Fruit fly (Drosophila melanogaster): ENCODE data around the gene Inx5.

- no peak for TF ChIP-seq CG33017 (tag; optimal IDR thresholded peaks at IDR 0.05)
- no peak for TF ChIP-seq toe (GFP tag; optimal IDR thresholded peaks at IDR 0.05)
- TF ChIP-seq CG14711 (tag; optimal IDR thresholded peaks at IDR 0.05), result no peak
- TF ChIP-seq Mnt (GFP tag; optimal IDR thresholded peaks at IDR 0.05), result no peak
- no peak for TF ChIP-seq kay (GFP tag; ENCODE audit: borderline replicate concordance)
- no peak for TF ChIP-seq CG12768 (GFP tag; optimal IDR thresholded peaks at IDR 0.05)
- no peak for TF ChIP-seq CG11617 (GFP tag; optimal IDR thresholded peaks at IDR 0.05)
Observed at dm6 chrX:19147939-19148641, 22.6 kb downstream of the Inx5 start.

Measured in whole organism, adult.